Fruit fly (Drosophila melanogaster) whole organism, embryonic: Measurements from ENCODE around the gene CG7352.

Source experiments
- ATbp ChIP-seq: fragments of 200-800 bp; sonication (Bioruptor generic); optimal IDR thresholded peaks from 2 replicates; lab custom pipeline; 2017; ENCODE audit warnings: missing biosample characterization, mild to moderate bottlenecking, missing genetic modification characterization, missing genetic modification reagents
- Abd-B ChIP-seq: fragments of 200-800 bp; sonication (Bioruptor generic); optimal IDR thresholded peaks from 2 replicates; lab custom pipeline; 2018; ENCODE audit warnings: missing biosample characterization, mild to moderate bottlenecking, missing genetic modification characterization, moderate library complexity
- Bgb ChIP-seq: fragments of 200-800 bp; sonication (Bioruptor generic); IDR thresholded peaks from 2 replicates; pipeline ENCODE4 v1.3.6; 2022; ENCODE audit warnings: missing biosample characterization, missing genetic modification characterization; ENCODE audit not compliant: partially characterized antibody
- CG10147 ChIP-seq: fragments of 200-800 bp; sonication (Bioruptor generic); optimal IDR thresholded peaks from 2 replicates; lab custom pipeline; 2019; ENCODE audit warnings: missing biosample characterization, mild to moderate bottlenecking, missing genetic modification characterization, moderate library complexity
- CG10274 ChIP-seq: fragments of 200-800 bp; sonication (Bioruptor generic); optimal IDR thresholded peaks from 3 replicates; lab custom pipeline; 2017; ENCODE audit warnings: missing biosample characterization, mild to moderate bottlenecking, missing genetic modification characterization
- CG14710 ChIP-seq: fragments of 200-800 bp; sonication (Bioruptor generic); optimal IDR thresholded peaks from 3 replicates; lab custom pipeline; 2019; ENCODE audit warnings: missing biosample characterization, mild to moderate bottlenecking, missing genetic modification characterization, moderate library complexity
- CG15601 ChIP-seq: fragments of 200-800 bp; sonication (Bioruptor generic); optimal IDR thresholded peaks from 3 replicates; lab custom pipeline; 2019; ENCODE audit warnings: missing biosample characterization, mild to moderate bottlenecking, missing genetic modification characterization, moderate library complexity
- CG17568 ChIP-seq: fragments of 200-800 bp; sonication (Bioruptor generic); optimal IDR thresholded peaks from 2 replicates; lab custom pipeline; 2018; ENCODE audit warnings: missing biosample characterization, mild to moderate bottlenecking, missing genetic modification characterization, moderate library complexity
- CG18599 ChIP-seq: fragments of 200-800 bp; sonication (Bioruptor generic); optimal IDR thresholded peaks from 3 replicates; lab custom pipeline; 2017; ENCODE audit warnings: missing biosample characterization, missing genetic modification characterization, mild to moderate bottlenecking, moderate library complexity, missing genetic modification reagents
- CG31388 ChIP-seq: fragments of 200-800 bp; sonication (Bioruptor generic); optimal IDR thresholded peaks from 2 replicates; lab custom pipeline; 2016; ENCODE audit warnings: missing biosample characterization, missing genetic modification characterization
- CG32532 ChIP-seq: fragments of 200-800 bp; sonication (Bioruptor generic); IDR thresholded peaks from 2 replicates; pipeline ENCODE4 v1.3.6; 2022; ENCODE audit warnings: missing biosample characterization, missing genetic modification characterization
- CG33557 ChIP-seq: fragments of 200-800 bp; sonication (Bioruptor generic); optimal IDR thresholded peaks from 2 replicates; lab custom pipeline; 2019; ENCODE audit warnings: missing biosample characterization, mild to moderate bottlenecking, missing genetic modification characterization, moderate library complexity
- CG3726 ChIP-seq: fragments of 200-800 bp; sonication (Bioruptor generic); IDR thresholded peaks from 3 replicates; pipeline ENCODE4, ENCODE4 v1.3.6; 2022; ENCODE audit warnings: missing biosample characterization, missing genetic modification characterization
- CG3838 ChIP-seq: fragments of 200-800 bp; sonication (Bioruptor generic); optimal IDR thresholded peaks from 3 replicates; lab custom pipeline; 2016; ENCODE audit warnings: missing biosample characterization, missing genetic modification characterization
- CG6689 ChIP-seq: fragments of 200-800 bp; sonication (Bioruptor generic); IDR thresholded peaks from 2 replicates; pipeline ENCODE4 v1.3.6; 2022; ENCODE audit warnings: missing biosample characterization, missing genetic modification characterization
- CG7963 ChIP-seq: fragments of 200-800 bp; sonication (Bioruptor generic); IDR thresholded peaks from 3 replicates; pipeline ENCODE4 v1.3.6; 2022; ENCODE audit warnings: missing biosample characterization, missing genetic modification characterization; ENCODE audit not compliant: partially characterized antibody
- CG8765 ChIP-seq: fragments of 200-800 bp; sonication (Bioruptor generic); IDR thresholded peaks from 2 replicates; pipeline ENCODE4 v1.3.6; 2022; ENCODE audit warnings: missing biosample characterization, missing genetic modification characterization
- CG9797 ChIP-seq: fragments of 200-800 bp; sonication (Bioruptor generic); optimal IDR thresholded peaks from 3 replicates; lab custom pipeline; 2018; ENCODE audit warnings: missing biosample characterization, mild to moderate bottlenecking, missing genetic modification characterization
- D19A ChIP-seq: fragments of 200-800 bp; optimal IDR thresholded peaks from 3 replicates; lab custom pipeline; 2019; ENCODE audit warnings: missing biosample characterization, mild to moderate bottlenecking, missing genetic modification characterization, moderate library complexity
- Doc3 ChIP-seq: fragments of 200-800 bp; sonication (Bioruptor generic); IDR thresholded peaks from 3 replicates; pipeline ENCODE4 v1.3.6; 2022; ENCODE audit warnings: missing biosample characterization, missing genetic modification characterization; ENCODE audit not compliant: partially characterized antibody
- Dref ChIP-seq: fragments of 200-800 bp; sonication (Bioruptor generic); IDR thresholded peaks from 2 replicates; pipeline ENCODE4 v1.3.6; 2022; ENCODE audit warnings: missing biosample characterization, missing genetic modification characterization
- Drgx ChIP-seq: fragments of 200-800 bp; sonication (Bioruptor generic); IDR thresholded peaks from 2 replicates; pipeline ENCODE4 v1.3.6; 2022; ENCODE audit warnings: missing biosample characterization, missing genetic modification characterization
- Fer1 ChIP-seq: fragments of 200-800 bp; sonication (Bioruptor generic); optimal IDR thresholded peaks from 2 replicates; lab custom pipeline; 2017; ENCODE audit warnings: missing biosample characterization, mild to moderate bottlenecking, missing genetic modification characterization
- Gug ChIP-seq: fragments of 200-800 bp; sonication (Bioruptor generic); IDR thresholded peaks from 4 replicates; pipeline ENCODE4 v1.3.6; 2022; ENCODE audit warnings: missing biosample characterization, missing genetic modification characterization
- HLH54F ChIP-seq: fragments of 200-800 bp; sonication (Bioruptor generic); optimal IDR thresholded peaks from 3 replicates; lab custom pipeline; 2016; ENCODE audit warnings: missing biosample characterization, missing genetic modification characterization
- Hmr ChIP-seq: fragments of 200-800 bp; sonication (Bioruptor generic); optimal IDR thresholded peaks from 3 replicates; lab custom pipeline; 2017; ENCODE audit warnings: mild to moderate bottlenecking, missing biosample characterization, missing genetic modification reagents, missing genetic modification characterization
- Myb ChIP-seq: fragments of 200-800 bp; sonication (Bioruptor generic); optimal IDR thresholded peaks from 2 replicates; lab custom pipeline; 2016; ENCODE audit warnings: missing biosample characterization, missing genetic modification characterization
- Neu2 ChIP-seq: fragments of 200-800 bp; sonication (Bioruptor generic); optimal IDR thresholded peaks from 3 replicates; lab custom pipeline; 2016; ENCODE audit warnings: missing biosample characterization, missing genetic modification characterization, borderline replicate concordance
- Oaz ChIP-seq: fragments of 200-800 bp; sonication (Bioruptor generic); IDR thresholded peaks from 2 replicates; pipeline ENCODE4 v1.3.6; 2022; ENCODE audit warnings: missing biosample characterization, missing genetic modification characterization
- Trl ChIP-seq, 3 experiments: fragments of >200 bp in 2 of 3; fragments of 200-800 bp in 1 of 3; sonication (Bioruptor generic) in 1 of 3; optimal IDR thresholded peaks; 2 replicates in 1 of 3; 3 replicates in 2 of 3; lab custom pipeline; 2016 to 2017; ENCODE audit warnings: missing biosample characterization in 1 of 3, missing genetic modification characterization in 1 of 3
- cad ChIP-seq: fragments of >200 bp; optimal IDR thresholded peaks from 2 replicates; lab custom pipeline; 2017; ENCODE audit warnings: missing biosample characterization, missing genetic modification characterization
- cg ChIP-seq: fragments of 200-800 bp; sonication (Bioruptor generic); optimal IDR thresholded peaks from 3 replicates; lab custom pipeline; 2019; ENCODE audit warnings: missing biosample characterization, mild to moderate bottlenecking, missing genetic modification characterization, moderate library complexity
- croc ChIP-seq: fragments of 200-800 bp; sonication (Bioruptor generic); conservative IDR thresholded peaks from 3 replicates; pipeline ENCODE4 v1.3.6; 2022; ENCODE audit warnings: missing biosample characterization, missing genetic modification characterization
- crol ChIP-seq: fragments of 200-800 bp; sonication (Bioruptor generic); IDR thresholded peaks from 2 replicates; pipeline ENCODE4 v1.3.6; 2022; ENCODE audit warnings: missing biosample characterization, missing genetic modification characterization
- fd96Cb ChIP-seq: fragments of 200-800 bp; sonication (Bioruptor generic); optimal IDR thresholded peaks from 2 replicates; lab custom pipeline; 2018; ENCODE audit warnings: missing biosample characterization, mild to moderate bottlenecking, missing genetic modification characterization, moderate library complexity
- ftz-f1 ChIP-seq: fragments of 200-800 bp; sonication (Bioruptor generic); optimal IDR thresholded peaks from 2 replicates; lab custom pipeline; 2016; ENCODE audit warnings: missing biosample characterization, missing genetic modification characterization
- gce ChIP-seq: fragments of 200-800 bp; sonication (Bioruptor generic); IDR thresholded peaks from 3 replicates; pipeline ENCODE4 v1.3.6; 2022; ENCODE audit warnings: missing biosample characterization, missing genetic modification characterization
- gfzf ChIP-seq: fragments of 200-800 bp; sonication (Bioruptor generic); optimal IDR thresholded peaks from 2 replicates; lab custom pipeline; 2016; ENCODE audit warnings: missing biosample characterization, mild to moderate bottlenecking, missing genetic modification characterization, moderate library complexity
- gsb-n ChIP-seq: fragments of 200-800 bp; sonication (Bioruptor generic); optimal IDR thresholded peaks from 3 replicates; lab custom pipeline; 2018; ENCODE audit warnings: missing biosample characterization, mild to moderate bottlenecking, missing genetic modification characterization
- h ChIP-seq: fragments of >200 bp; optimal IDR thresholded peaks from 2 replicates; lab custom pipeline; 2017
- her ChIP-seq: fragments of 200-800 bp; sonication (Bioruptor generic); optimal IDR thresholded peaks from 2 replicates; lab custom pipeline; 2016; ENCODE audit warnings: missing biosample characterization, missing genetic modification characterization
- lbe ChIP-seq: fragments of 200-800 bp; sonication (Bioruptor generic); optimal IDR thresholded peaks from 2 replicates; lab custom pipeline; 2016; ENCODE audit warnings: missing biosample characterization, mild to moderate bottlenecking, missing genetic modification characterization
- lmd ChIP-seq: fragments of 200-800 bp; sonication (Bioruptor generic); IDR thresholded peaks from 2 replicates; pipeline ENCODE4 v1.3.6; 2022; ENCODE audit warnings: missing biosample characterization, missing genetic modification characterization
- pita ChIP-seq: fragments of 200-800 bp; sonication (Bioruptor generic); optimal IDR thresholded peaks from 2 replicates; lab custom pipeline; 2017; ENCODE audit warnings: missing biosample characterization, mild to moderate bottlenecking, missing genetic modification characterization
- repo ChIP-seq: fragments of 200-800 bp; sonication (Bioruptor generic); optimal IDR thresholded peaks from 2 replicates; lab custom pipeline; 2016; ENCODE audit warnings: missing biosample characterization, missing genetic modification characterization
- slbo ChIP-seq: fragments of 200-800 bp; sonication (Bioruptor generic); IDR thresholded peaks from 2 replicates; pipeline ENCODE4 v1.3.6; 2022; ENCODE audit warnings: missing biosample characterization, missing genetic modification characterization
- wdn ChIP-seq: fragments of 200-800 bp; sonication (Bioruptor generic); IDR thresholded peaks from 2 replicates; pipeline ENCODE4 v1.3.6; 2022; ENCODE audit warnings: missing biosample characterization, missing genetic modification characterization
- wek ChIP-seq: fragments of 200-800 bp; sonication (Bioruptor generic); optimal IDR thresholded peaks from 3 replicates; lab custom pipeline; 2018; ENCODE audit warnings: missing biosample characterization, mild to moderate bottlenecking, missing genetic modification characterization, moderate library complexity
- yki ChIP-seq: fragments of >200 bp; optimal IDR thresholded peaks from 3 replicates; lab custom pipeline; 2018
- zf30C ChIP-seq: fragments of 200-800 bp; sonication (Bioruptor generic); optimal IDR thresholded peaks from 3 replicates; lab custom pipeline; 2018; ENCODE audit warnings: missing biosample characterization, mild to moderate bottlenecking, missing genetic modification characterization
- zfh1 ChIP-seq: fragments of 200-800 bp; sonication (Bioruptor generic); IDR thresholded peaks from 3 replicates; pipeline ENCODE4 v1.3.6; 2022; ENCODE audit warnings: missing biosample characterization, missing genetic modification characterization

Gene CG7352

dm6 chr3R:8317709-8318335, 29.6 kb upstream of the CG7352 start (continued):
- TF ChIP-seq CG10274 (no peak), Neu2 (GFP tag; lab: Kevin White, UChicago) (no peak), CG10147 (GFP tag; lab: Kevin White, UChicago) (no peak), Fer1 (GFP tag; lab: Kevin White, UChicago) (no peak), Oaz (GFP tag; lab: Robert Waterston, UW) (no peak), Dref (GFP tag; lab: Robert Waterston, UW) (no peak), her (no peak), CG18599 (GFP tag; lab: Kevin White, UChicago) (no peak), Doc3 (no peak), D19A (tag; lab: Kevin White, UChicago) (no peak), CG17568 (GFP tag; lab: Kevin White, UChicago) (no peak), Abd-B (GFP tag; lab: Kevin White, UChicago) (no peak), repo (no peak), CG3838 (no peak), h (lab: Kevin White, UChicago) (no peak), lbe (GFP tag; lab: Kevin White, UChicago) (no peak), HLH54F (no peak), fd96Cb (tag; lab: Kevin White, UChicago) (no peak), wek (GFP tag; lab: Kevin White, UChicago) (no peak), crol (GFP tag; lab: Robert Waterston, UW) (no peak), Gug (GFP tag; lab: Robert Waterston, UW) (no peak), gce (GFP tag; lab: Robert Waterston, UW) (no peak; the same call in 2 of the 3 replicates), Bgb (no peak), gsb-n (tag; lab: Kevin White, UChicago) (no peak), pita (no peak), CG6689 (no peak), lmd (GFP tag; lab: Robert Waterston, UW) (no peak; the same call in 1 of the 2 replicates), croc (no peak), ftz-f1 (no peak), ATbp (GFP tag; lab: Kevin White, UChicago) (no peak), slbo (peak; percentile 49; the same call in 1 of the 2 replicates), CG3726 (GFP tag; lab: Robert Waterston, UW) (no peak), CG31388 (GFP tag; lab: Kevin White, UChicago) (no peak), CG7963 (no peak), CG14710 (tag; lab: Kevin White, UChicago) (no peak), cad (no peak), zf30C (GFP tag; lab: Kevin White, UChicago) (no peak), Hmr (GFP tag; lab: Kevin White, UChicago) (peak; percentile 53), CG8765 (GFP tag; lab: Robert Waterston, UW) (no peak), cg (no peak), CG32532 (GFP tag; lab: Robert Waterston, UW) (peak; percentile 48; the same call in 1 of the 2 replicates), CG9797 (no peak), Trl (optimal IDR thresholded peaks at IDR 0.05; lab: Kevin White, UChicago) (peak in 1 of 2 experiments; percentile 60), Trl (GFP tag; optimal IDR thresholded peaks at IDR 0.05; lab: Kevin White, UChicago) (no peak), gfzf (no peak), wdn (GFP tag; lab: Robert Waterston, UW) (no peak), CG15601 (no peak), Myb (GFP tag; lab: Kevin White, UChicago) (no peak), yki (lab: Kevin White, UChicago) (no peak), zfh1 (GFP tag; lab: Robert Waterston, UW) (no peak), Drgx (peak; percentile 48), CG33557 (no peak)
